Fruit fly (Drosophila melanogaster): Measurements from ENCODE around the gene mRpL24.
A peak's percentile ranks its signal among the peaks of the same experiment; 100 is the strongest.

The mRpL24 gene

dm6 chr2L:4896484-4897205 is 48.5 kb downstream of the mRpL24 start:
- TF ChIP-seq ss (GFP tag; optimal IDR thresholded peaks at IDR 0.05) = no peak
- TF ChIP-seq CG7368 (GFP tag; optimal IDR thresholded peaks at IDR 0.05) = no peak
- peak; percentile 29 for TF ChIP-seq fkh (GFP tag; optimal IDR thresholded peaks at IDR 0.05)
- peak; percentile 83 for TF ChIP-seq svp (GFP tag)
- TF ChIP-seq CG6276 (GFP tag; optimal IDR thresholded peaks at IDR 0.05) = no peak

dm6 chr2L:4895902-4896301 is 49.3 kb downstream of the mRpL24 start:
- no peak for TF ChIP-seq OdsH (GFP tag; optimal IDR thresholded peaks at IDR 0.05)
- no peak for TF ChIP-seq acj6 (GFP tag; optimal IDR thresholded peaks at IDR 0.05)
- no peak for TF ChIP-seq Smox (GFP tag; optimal IDR thresholded peaks at IDR 0.05)
- no peak for TF ChIP-seq CG6792 (GFP tag; optimal IDR thresholded peaks at IDR 0.05)
- TF ChIP-seq CG1621 (tag; optimal IDR thresholded peaks at IDR 0.05) = no peak
- TF ChIP-seq vri (GFP tag; optimal IDR thresholded peaks at IDR 0.05) = no peak
- TF ChIP-seq spab (GFP tag; optimal IDR thresholded peaks at IDR 0.05) = no peak
